Fruit fly (Drosophila melanogaster) whole organism, wandering third instar larva: Measurements from ENCODE around the gene pip.
A peak's percentile ranks its signal among the peaks of the same experiment; 100 is the strongest.

Experiments used
- CG32264 ChIP-seq: fragments of 200-800 bp; sonication (Bioruptor generic); optimal IDR thresholded peaks from 2 replicates; lab custom pipeline; 2016; ENCODE audit warnings: missing biosample characterization, missing genetic modification characterization
- CrebA ChIP-seq: fragments of 200-800 bp; sonication (Bioruptor generic); optimal IDR thresholded peaks from 2 replicates; lab custom pipeline; 2016; ENCODE audit warnings: missing biosample characterization, mild to moderate bottlenecking, missing genetic modification characterization, borderline replicate concordance
- Dfd ChIP-seq: fragments of >200 bp; optimal IDR thresholded peaks from 2 replicates; lab custom pipeline; 2017; ENCODE audit warnings: missing biosample characterization, missing genetic modification characterization
- Dif ChIP-seq: fragments of 200-275, 200-300 bp; sonication (Bioruptor generic); optimal IDR thresholded peaks from 2 replicates; lab custom pipeline; 2018; ENCODE audit warnings: missing biosample characterization, missing genetic modification characterization; ENCODE audit not compliant: partially characterized antibody
- GATAd ChIP-seq: sonication (Bioruptor generic); optimal IDR thresholded peaks from 2 replicates; lab custom pipeline; 2016; ENCODE audit warnings: missing biosample characterization, missing genetic modification characterization
- HLH106 ChIP-seq: fragments of 200-800 bp; optimal IDR thresholded peaks from 3 replicates; lab custom pipeline; 2019; ENCODE audit warnings: missing biosample characterization, mild to moderate bottlenecking, missing genetic modification characterization, moderate library complexity
- Hnf4 ChIP-seq: fragments of 200-800 bp; sonication (Bioruptor generic); optimal IDR thresholded peaks from 2 replicates; lab custom pipeline; 2016; ENCODE audit warnings: missing biosample characterization, mild to moderate bottlenecking, missing genetic modification characterization
- Hr83 ChIP-seq: fragments of 200-300 bp; sonication (Bioruptor generic); optimal IDR thresholded peaks from 2 replicates; lab custom pipeline; 2016; ENCODE audit warnings: missing biosample characterization, mild to moderate bottlenecking, missing genetic modification characterization, moderate library complexity; ENCODE audit not compliant: poor library complexity, severe bottlenecking
- Jra ChIP-seq: sonication (Bioruptor generic); optimal IDR thresholded peaks from 2 replicates; lab custom pipeline; 2016; ENCODE audit warnings: missing biosample characterization, missing genetic modification characterization
- Myc ChIP-seq: fragments of >200 bp; optimal IDR thresholded peaks from 2 replicates; lab custom pipeline; 2017
- N ChIP-seq: fragments of >200 bp; optimal IDR thresholded peaks from 2 replicates; lab custom pipeline; 2018; ENCODE audit warnings: missing biosample characterization, missing external identifiers, missing genetic modification characterization
- OdsH ChIP-seq: fragments of 200-800 bp; sonication (Bioruptor generic); optimal IDR thresholded peaks from 2 replicates; lab custom pipeline; 2016; ENCODE audit warnings: missing biosample characterization, mild to moderate bottlenecking, missing genetic modification characterization
- Rel ChIP-seq, 2 experiments: fragments of 200-800 bp; sonication (Bioruptor generic) in 1 of 2; optimal IDR thresholded peaks; 2 replicates in 1 of 2; 3 replicates in 1 of 2; lab custom pipeline; 2016 to 2019; ENCODE audit warnings: mild to moderate bottlenecking in 2 of 2, missing biosample characterization in 2 of 2, missing genetic modification characterization in 2 of 2, moderate library complexity in 1 of 2
- Sp1 ChIP-seq: fragments of 200-800 bp; sonication (Bioruptor generic); optimal IDR thresholded peaks from 3 replicates; lab custom pipeline; 2019; ENCODE audit warnings: missing biosample characterization, mild to moderate bottlenecking, missing genetic modification characterization, moderate library complexity
- Vsx2 ChIP-seq: fragments of 200-300, 225-300 bp; sonication (Bioruptor generic); optimal IDR thresholded peaks from 2 replicates; lab custom pipeline; 2018; ENCODE audit warnings: missing biosample characterization, missing genetic modification characterization; ENCODE audit not compliant: partially characterized antibody
- brk ChIP-seq: fragments of 200-800 bp; sonication (Bioruptor generic); optimal IDR thresholded peaks from 2 replicates; lab custom pipeline; 2016; ENCODE audit warnings: missing biosample characterization, mild to moderate bottlenecking, missing genetic modification characterization
- dl ChIP-seq, 2 experiments: fragments of 175-275, 200-275 bp in 1 of 2; fragments of 200-275 bp in 1 of 2; sonication (Bioruptor generic); optimal IDR thresholded peaks; lab custom pipeline; 2018; ENCODE audit warnings: mild to moderate bottlenecking in 2 of 2, missing biosample characterization in 2 of 2, missing genetic modification characterization in 2 of 2, moderate library complexity in 2 of 2; ENCODE audit not compliant: partially characterized antibody in 2 of 2, insufficient read depth in 1 of 2
- dmrt93B ChIP-seq: fragments of 200-800 bp; sonication (Bioruptor generic); optimal IDR thresholded peaks from 2 replicates; lab custom pipeline; 2018; ENCODE audit warnings: missing biosample characterization, mild to moderate bottlenecking, missing genetic modification characterization
- dsf ChIP-seq: sonication (Bioruptor generic); optimal IDR thresholded peaks from 2 replicates; lab custom pipeline; 2016; ENCODE audit warnings: missing biosample characterization, missing genetic modification characterization, borderline replicate concordance
- ey ChIP-seq: fragments of 200-800 bp; sonication (Bioruptor generic); optimal IDR thresholded peaks from 2 replicates; lab custom pipeline; 2016; ENCODE audit warnings: missing biosample characterization, missing genetic modification characterization
- fru ChIP-seq: fragments of 200-800 bp; sonication (Bioruptor generic); optimal IDR thresholded peaks from 3 replicates; lab custom pipeline; 2016; ENCODE audit warnings: missing biosample characterization, mild to moderate bottlenecking, missing genetic modification characterization
- jim ChIP-seq: fragments of 175-275, 200-325 bp; sonication (Bioruptor generic); optimal IDR thresholded peaks from 2 replicates; lab custom pipeline; 2016; ENCODE audit warnings: missing biosample characterization, mild to moderate bottlenecking, missing genetic modification characterization
- lola ChIP-seq: fragments of >200 bp; optimal IDR thresholded peaks from 2 replicates; lab custom pipeline; 2017; ENCODE audit warnings: missing biosample characterization, missing genetic modification characterization
- psq ChIP-seq: fragments of 200-800 bp; sonication (Bioruptor generic); optimal IDR thresholded peaks from 3 replicates; lab custom pipeline; 2017; ENCODE audit warnings: missing biosample characterization, mild to moderate bottlenecking, missing genetic modification characterization, moderate library complexity
- rgr ChIP-seq: fragments of 200-800 bp; sonication (Bioruptor generic); optimal IDR thresholded peaks from 3 replicates; lab custom pipeline; 2016; ENCODE audit warnings: missing biosample characterization, mild to moderate bottlenecking, missing genetic modification characterization
- sage ChIP-seq: fragments of 200-800 bp; sonication (Bioruptor generic); optimal IDR thresholded peaks from 2 replicates; lab custom pipeline; 2016; ENCODE audit warnings: missing biosample characterization, mild to moderate bottlenecking, missing genetic modification characterization
- usp ChIP-seq: fragments of >200 bp; optimal IDR thresholded peaks from 2 replicates; lab custom pipeline; 2017; ENCODE audit warnings: missing biosample characterization, missing genetic modification characterization
- woc ChIP-seq: sonication (Bioruptor generic); optimal IDR thresholded peaks from 2 replicates; lab custom pipeline; 2016; ENCODE audit warnings: missing biosample characterization, mild to moderate bottlenecking, missing genetic modification characterization

Gene pip

DNA sequence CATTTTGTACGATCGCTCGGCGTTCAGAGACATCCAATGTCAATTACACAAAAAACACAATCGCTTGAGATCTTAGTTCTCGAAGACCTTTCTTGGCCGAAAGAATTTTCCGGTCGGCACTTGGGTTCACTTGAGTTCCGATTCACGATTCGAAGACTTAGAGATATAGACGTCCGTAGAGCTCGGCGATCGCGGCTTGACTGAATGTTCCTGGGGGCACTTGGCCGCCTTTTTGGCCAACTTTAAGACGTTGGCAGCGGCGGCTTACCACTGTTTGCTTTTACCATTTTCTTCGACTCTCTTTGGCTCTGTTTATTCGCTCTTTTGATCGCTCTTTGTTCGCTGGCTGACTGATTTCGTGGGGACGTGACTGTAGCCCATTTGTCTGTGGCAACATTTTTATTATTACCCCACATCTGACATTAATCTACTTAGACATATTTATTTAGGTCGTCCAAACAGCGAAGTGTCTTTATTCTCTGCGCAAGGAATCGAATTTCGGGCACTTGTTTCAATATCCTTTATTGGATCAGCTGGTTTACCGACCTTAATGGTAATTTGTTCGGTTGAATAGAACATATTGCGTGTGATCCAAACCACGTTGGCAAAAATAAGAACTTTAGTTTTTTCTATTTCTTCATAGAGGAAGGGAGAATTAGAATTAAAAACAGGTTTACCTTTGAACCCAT lies at the start of gene pip:
Gene pip, minus strand, starts transcription at position 212 of the 689 bp plus-strand sequence.
- TF ChIP-seq Myc (no peak), Jra (no peak), usp (GFP tag; lab: Kevin White, UChicago) (no peak), Hr83 (GFP tag; lab: Kevin White, UChicago) (peak; percentile 34), Dif (peak; percentile 12)

DNA sequence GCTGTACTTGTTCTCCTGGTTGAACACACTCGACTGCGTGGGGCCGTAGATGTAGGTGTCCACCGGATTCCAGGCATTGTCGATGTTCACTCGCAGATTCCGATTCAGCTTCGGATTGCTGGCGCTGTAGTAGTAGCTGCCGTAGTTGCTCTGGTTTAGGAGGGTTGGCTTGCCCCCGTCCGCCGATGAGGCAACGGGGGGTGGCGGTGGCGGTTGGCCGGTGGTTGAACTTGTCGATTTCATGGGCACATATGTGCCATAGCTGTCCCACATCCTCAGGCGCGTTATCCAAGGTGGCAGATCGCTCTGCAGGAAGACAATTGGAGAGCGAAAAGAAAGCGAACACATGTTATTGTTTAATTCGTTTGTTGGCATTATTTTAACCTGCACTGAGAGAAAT lies 13.2 kb upstream of the pip start:
- peak; percentile 93 for TF ChIP-seq Dfd (GFP tag; lab: Kevin White, UChicago)
- no peak for TF ChIP-seq Hr83 (GFP tag; lab: Kevin White, UChicago)

DNA sequence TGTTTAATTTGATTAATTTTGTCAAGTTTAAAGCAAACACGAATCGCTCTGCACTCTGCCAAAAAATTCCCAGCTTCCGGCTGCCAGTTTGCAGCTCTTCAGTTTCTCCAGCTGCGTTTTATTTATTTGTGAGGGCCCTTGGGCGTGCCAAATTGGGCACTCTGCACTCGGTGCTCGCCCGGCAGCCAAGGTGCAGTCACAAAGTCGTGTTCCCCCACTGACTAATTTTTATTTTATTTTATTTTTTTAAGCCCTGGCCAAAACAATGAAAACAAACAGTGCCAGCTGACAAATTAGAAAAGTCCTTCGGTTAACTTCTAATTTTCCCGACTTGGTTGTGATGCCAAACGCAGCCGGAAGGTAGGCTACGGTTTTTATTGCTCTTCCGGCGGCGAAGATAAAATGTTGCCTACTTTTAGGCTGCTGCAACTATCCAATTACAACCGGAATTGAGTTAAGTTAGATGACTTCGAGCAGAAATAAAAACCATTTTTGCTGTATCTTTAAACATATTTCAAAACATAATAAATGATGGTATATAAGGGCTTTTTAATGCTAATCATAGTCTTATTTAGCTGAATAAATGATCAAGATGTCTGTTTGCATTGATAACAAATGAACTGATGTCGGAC lies 12.2 kb upstream of the pip start:
- TF ChIP-seq Hnf4 (GFP tag; lab: Kevin White, UChicago) (no peak), HLH106 (tag; lab: Kevin White, UChicago) (no peak), N (GFP tag; lab: Kevin White, UChicago) (peak; percentile 51), Myc (peak; percentile 65), Sp1 (GFP tag; lab: Kevin White, UChicago) (peak; percentile 26), brk (no peak)

DNA sequence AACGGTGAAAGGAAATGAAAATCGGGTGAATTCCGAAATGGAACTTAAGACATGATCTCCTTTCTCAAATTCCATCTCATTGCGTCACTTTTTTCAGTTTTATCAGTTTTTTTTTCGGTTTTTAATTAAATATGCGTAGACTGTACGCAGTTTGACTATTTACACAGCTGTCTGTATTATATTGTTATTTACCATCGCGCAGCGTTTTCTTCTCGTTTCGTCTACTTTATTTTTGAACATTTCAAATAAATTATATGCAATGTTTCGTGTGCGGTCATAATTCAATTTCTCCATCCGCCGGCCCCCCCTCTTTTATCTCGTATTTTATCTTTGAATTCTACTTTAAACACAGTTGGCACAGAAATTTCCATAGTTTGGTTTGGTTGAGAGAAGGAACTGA lies 3.1 kb upstream of the pip start:
- TF ChIP-seq rgr (GFP tag; lab: Kevin White, UChicago) (peak; percentile 35), woc (GFP tag; lab: Kevin White, UChicago) (no peak)

DNA sequence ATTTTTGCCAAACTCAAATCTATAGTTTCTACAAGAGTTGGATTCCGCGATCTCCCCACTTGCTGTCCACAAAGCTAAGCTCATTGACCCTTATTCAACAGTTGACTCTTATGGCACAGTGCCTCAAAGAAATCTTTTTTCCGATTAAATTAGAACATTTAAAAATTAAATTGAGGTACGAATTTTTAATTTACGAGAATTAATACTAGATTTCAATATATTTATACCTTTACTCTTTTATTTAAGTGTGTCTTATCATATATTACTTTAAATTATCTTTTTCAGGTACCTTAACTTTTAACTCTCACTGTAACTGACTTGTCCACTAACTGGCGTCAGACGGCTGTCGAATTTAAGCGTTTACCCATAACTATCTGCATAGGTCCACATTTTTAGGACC lies 825 bp upstream of the pip start:
- TF ChIP-seq brk = no peak
- no peak for TF ChIP-seq dsf (GFP tag; lab: Kevin White, UChicago)
- no peak for TF ChIP-seq CrebA (GFP tag; lab: Kevin White, UChicago)
- TF ChIP-seq sage (GFP tag; lab: Kevin White, UChicago) = no peak
- TF ChIP-seq jim (GFP tag; lab: Kevin White, UChicago) = no peak
- TF ChIP-seq lola (GFP tag; lab: Kevin White, UChicago) = no peak
- TF ChIP-seq dmrt93B (GFP tag; lab: Kevin White, UChicago) = no peak
- no peak for TF ChIP-seq GATAd (GFP tag; lab: Kevin White, UChicago)
- no peak for TF ChIP-seq Sp1 (GFP tag; lab: Kevin White, UChicago)
- no peak for TF ChIP-seq OdsH (GFP tag; lab: Kevin White, UChicago)
- TF ChIP-seq Hr83 (GFP tag; lab: Kevin White, UChicago) = no peak
- no peak for TF ChIP-seq psq (GFP tag; lab: Kevin White, UChicago)
- TF ChIP-seq fru (GFP tag; lab: Kevin White, UChicago) = no peak
- no peak for TF ChIP-seq Dfd (GFP tag; lab: Kevin White, UChicago)

DNA sequence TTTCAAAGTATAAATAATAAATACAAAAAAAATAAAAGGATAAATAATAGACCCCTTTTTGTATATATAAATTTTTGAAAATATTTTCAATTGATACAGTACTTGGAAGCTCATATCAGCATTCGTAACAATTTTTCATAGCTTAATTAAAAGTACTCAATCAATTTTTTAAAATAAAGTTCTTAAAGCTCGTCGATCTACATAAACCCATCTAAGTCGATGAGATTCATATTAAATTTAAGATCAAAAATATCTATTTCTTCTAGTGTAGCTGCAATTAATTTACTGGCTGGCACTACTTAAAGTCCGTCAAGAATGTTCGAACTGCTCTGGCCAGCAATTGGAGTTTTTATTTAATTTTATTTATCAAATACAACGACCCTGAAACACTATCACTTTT lies 731 bp downstream of the pip start:
- TF ChIP-seq Vsx2 (GFP tag; lab: Kevin White, UChicago) (no peak), Dfd (GFP tag; lab: Kevin White, UChicago) (no peak), usp (GFP tag; lab: Kevin White, UChicago) (no peak), dl (GFP tag; optimal IDR thresholded peaks at IDR 0.05; lab: Kevin White, UChicago; ENCODE audit: insufficient read depth in 1 of 2, partially characterized antibody in 2 of 2) (no peak), Hnf4 (GFP tag; lab: Kevin White, UChicago) (no peak), lola (GFP tag; lab: Kevin White, UChicago) (no peak), woc (GFP tag; lab: Kevin White, UChicago) (no peak), CG32264 (no peak), GATAd (GFP tag; lab: Kevin White, UChicago) (no peak), sage (GFP tag; lab: Kevin White, UChicago) (no peak), OdsH (GFP tag; lab: Kevin White, UChicago) (no peak), Myc (no peak), ey (no peak), Dif (no peak), brk (no peak), Rel (GFP tag; optimal IDR thresholded peaks at IDR 0.05; lab: Kevin White, UChicago) (no peak), Rel (tag; optimal IDR thresholded peaks at IDR 0.05; lab: Kevin White, UChicago) (no peak)
